Fruit fly (Drosophila melanogaster): ENCODE results near the gene CG42680.

Gene CG42680

dm6 chr2L:14552141-14552748, 35.8 kb downstream of the CG42680 start (continued):
- no peak for TF ChIP-seq fu2 (GFP tag; optimal IDR thresholded peaks at IDR 0.05)
- TF ChIP-seq CG3065 (GFP tag; optimal IDR thresholded peaks at IDR 0.05): peak; percentile 25
- TF ChIP-seq CG12071 (GFP tag; optimal IDR thresholded peaks at IDR 0.05): peak; percentile 45
- TF ChIP-seq CG32772 (GFP tag; IDR thresholded peaks at IDR 0.05): no peak
- TF ChIP-seq vnd (GFP tag; IDR thresholded peaks at IDR 0.05; ENCODE audit: partially characterized antibody): no peak
- 0 out of 2 replicates have a peak, but pooled peaks have one; percentile 41 for TF ChIP-seq CG14441 (GFP tag; IDR thresholded peaks at IDR 0.05)
- 0 out of 2 replicates have a peak, but pooled peaks have one; percentile 28 for TF ChIP-seq dimm (GFP tag; IDR thresholded peaks at IDR 0.05)
- peak; percentile 3 for TF ChIP-seq CG2116 (GFP tag; optimal IDR thresholded peaks at IDR 0.05)
- peak; percentile 36 for TF ChIP-seq Hr3 (GFP tag; optimal IDR thresholded peaks at IDR 0.05)
- no peak for TF ChIP-seq CG16779 (GFP tag; IDR thresholded peaks at IDR 0.05)
- peak; percentile 63 for TF ChIP-seq dmrt99B (tag; optimal IDR thresholded peaks at IDR 0.05)
- peak; percentile 71 for TF ChIP-seq CG17829 (tag; optimal IDR thresholded peaks at IDR 0.05)
- TF ChIP-seq CkIIα-i1 (GFP tag; IDR thresholded peaks at IDR 0.05): no peak
- no peak for TF ChIP-seq inv (GFP tag; IDR thresholded peaks at IDR 0.05; ENCODE audit: partially characterized antibody)
- TF ChIP-seq amos (GFP tag; IDR thresholded peaks at IDR 0.05; ENCODE audit: partially characterized antibody): no peak
- 0 out of 2 replicates have a peak, but pooled peaks have one; percentile 11 for TF ChIP-seq CG11247 (GFP tag; IDR thresholded peaks at IDR 0.05)
- TF ChIP-seq CG34422 (GFP tag; IDR thresholded peaks at IDR 0.05): 0 out of 3 replicates have a peak, but pooled peaks have one; percentile 28
- peak; percentile 67 for TF ChIP-seq CG16815 (GFP tag; optimal IDR thresholded peaks at IDR 0.05)
- peak; percentile 64 for TF ChIP-seq CG14710 (tag; optimal IDR thresholded peaks at IDR 0.05)
- TF ChIP-seq CG3407 (GFP tag; optimal IDR thresholded peaks at IDR 0.05): peak; percentile 59
- no peak for TF ChIP-seq CG6175 (GFP tag; IDR thresholded peaks at IDR 0.05)
- TF ChIP-seq CG7928 (GFP tag; optimal IDR thresholded peaks at IDR 0.05): no peak
- TF ChIP-seq YL-1 (GFP tag; optimal IDR thresholded peaks at IDR 0.05): no peak
- peak; percentile 15 for TF ChIP-seq HmgZ (tag; optimal IDR thresholded peaks at IDR 0.05)
- peak; percentile 42 for TF ChIP-seq Hand (GFP tag; optimal IDR thresholded peaks at IDR 0.05)
- TF ChIP-seq usp (GFP tag; optimal IDR thresholded peaks at IDR 0.05): no peak
- TF ChIP-seq CTCF (GFP tag; optimal IDR thresholded peaks at IDR 0.05): no peak
- peak; percentile 63 for TF ChIP-seq CG12219 (GFP tag; optimal IDR thresholded peaks at IDR 0.05)
- TF ChIP-seq CHES-1-like (GFP tag; optimal IDR thresholded peaks at IDR 0.05): peak; percentile 52
- TF ChIP-seq bigmax (GFP tag; optimal IDR thresholded peaks at IDR 0.05): no peak
- peak in 1 of 2 experiments; percentile 8 for TF ChIP-seq tll (GFP tag; optimal IDR thresholded peaks at IDR 0.05)
- TF ChIP-seq CG2712 (tag; optimal IDR thresholded peaks at IDR 0.05): peak; percentile 78
- no peak for TF ChIP-seq CrebB (tag; optimal IDR thresholded peaks at IDR 0.05)
- TF ChIP-seq crp (GFP tag; optimal IDR thresholded peaks at IDR 0.05): no peak
- TF ChIP-seq CG4820 (GFP tag; optimal IDR thresholded peaks at IDR 0.05): peak; percentile 58
- TF ChIP-seq Ets97D (GFP tag; optimal IDR thresholded peaks at IDR 0.05): peak; percentile 20
- TF ChIP-seq bbx (GFP tag; IDR thresholded peaks at IDR 0.05; ENCODE audit: partially characterized antibody): no peak
- peak; percentile 23 for TF ChIP-seq CG10462 (GFP tag; optimal IDR thresholded peaks at IDR 0.05)
- TF ChIP-seq CG2129 (GFP tag; IDR thresholded peaks at IDR 0.05; ENCODE audit: partially characterized antibody): no peak
- TF ChIP-seq slbo (GFP tag; IDR thresholded peaks at IDR 0.05): peak; percentile 38; the same call in 1 of the 2 replicates
- TF ChIP-seq nmo (GFP tag; optimal IDR thresholded peaks at IDR 0.05): peak; percentile 67
- peak; percentile 17 for TF ChIP-seq NC2α (GFP tag; optimal IDR thresholded peaks at IDR 0.05)
- TF ChIP-seq CG15011 (GFP tag; optimal IDR thresholded peaks at IDR 0.05): peak; percentile 31
- peak; percentile 39 for TF ChIP-seq CG11723 (GFP tag; optimal IDR thresholded peaks at IDR 0.05)
- TF ChIP-seq CG10274 (GFP tag; optimal IDR thresholded peaks at IDR 0.05): no peak
- TF ChIP-seq wek (GFP tag; optimal IDR thresholded peaks at IDR 0.05): no peak
- no peak for TF ChIP-seq Trl (optimal IDR thresholded peaks at IDR 0.05)
- TF ChIP-seq Trl (GFP tag; optimal IDR thresholded peaks at IDR 0.05): peak; percentile 36
- TF ChIP-seq CG15269 (tag; optimal IDR thresholded peaks at IDR 0.05): peak; percentile 61
- TF ChIP-seq CG11456 (GFP tag; IDR thresholded peaks at IDR 0.05): no peak
